Worm (Caenorhabditis elegans) whole organism, L4 larva: ENCODE results near the gene srh-216.

Experiments
- F10B5.3 ChIP-seq: sonication (generic microtip); optimal IDR thresholded peaks from 2 replicates; lab custom pipeline; 2016; ENCODE audit warnings: mild to moderate bottlenecking, missing genetic modification characterization, missing compliant biosample characterization
- Y105C5A.15 ChIP-seq: fragments of 200-800 bp; sonication (Bioruptor generic); IDR thresholded peaks from 2 replicates; pipeline ENCODE4 v1.3.6; 2022; ENCODE audit warnings: missing genetic modification characterization, missing compliant biosample characterization
- Y5F2A.4 ChIP-seq: fragments of 200-800 bp; sonication (Bioruptor generic); optimal IDR thresholded peaks from 2 replicates; lab custom pipeline; 2018; ENCODE audit warnings: mild to moderate bottlenecking, missing genetic modification characterization, missing compliant biosample characterization
- ZK546.5 ChIP-seq, 2 experiments: sonication (generic microtip); optimal IDR thresholded peaks; 2 replicates each; lab custom pipeline; 2017; ENCODE audit warnings: missing biosample characterization in 2 of 2, missing genetic modification characterization in 2 of 2
- aha-1 ChIP-seq: fragments of 150-350 bp; peaks from one replicate; lab custom pipeline; 2014; ENCODE audit warnings: missing biosample characterization, missing genetic modification characterization
- ceh-20 ChIP-seq: fragments of 200-800 bp; sonication (Bioruptor generic); IDR thresholded peaks from 2 replicates; pipeline ENCODE4 v1.3.6; 2022; ENCODE audit warnings: missing genetic modification reagents, missing genetic modification characterization, missing compliant biosample characterization
- ceh-32 ChIP-seq: sonication (generic microtip); optimal IDR thresholded peaks from 2 replicates; lab custom pipeline; 2016; ENCODE audit warnings: mild to moderate bottlenecking, missing genetic modification characterization, missing compliant biosample characterization; ENCODE audit not compliant: poor library complexity
- ceh-44 ChIP-seq: fragments of 200-800 bp; sonication (Bioruptor generic); IDR thresholded peaks from 2 replicates; pipeline ENCODE4 v1.3.6; 2022; ENCODE audit warnings: missing genetic modification reagents, missing genetic modification characterization, missing compliant biosample characterization
- ceh-62 ChIP-seq: sonication (generic microtip); optimal IDR thresholded peaks from 2 replicates; lab custom pipeline; 2017; ENCODE audit warnings: missing biosample characterization, missing genetic modification characterization
- ceh-82 ChIP-seq: sonication (generic microtip); optimal IDR thresholded peaks from 2 replicates; lab custom pipeline; 2017; ENCODE audit warnings: missing biosample characterization, missing genetic modification characterization
- dmd-9 ChIP-seq: fragments of 200-800 bp; sonication (Bioruptor generic); IDR thresholded peaks from 2 replicates; pipeline ENCODE4 v1.3.6; 2022; ENCODE audit warnings: missing genetic modification reagents, missing genetic modification characterization, missing compliant biosample characterization
- dpl-1 ChIP-seq: fragments of 150-350 bp; optimal IDR thresholded peaks from 2 replicates; lab custom pipeline; 2014; ENCODE audit warnings: missing biosample characterization, missing genetic modification reagents, missing genetic modification characterization
- dve-1 ChIP-seq: sonication (generic microtip); optimal IDR thresholded peaks from 2 replicates; lab custom pipeline; 2017; ENCODE audit warnings: antibody characterized with exemption, mild to moderate bottlenecking, missing genetic modification characterization, missing compliant biosample characterization; ENCODE audit not compliant: insufficient read depth
- egl-27 ChIP-seq: sonication (generic microtip); optimal IDR thresholded peaks from 3 replicates; lab custom pipeline; 2017; ENCODE audit warnings: missing biosample characterization, missing genetic modification reagents, missing genetic modification characterization
- egl-43 ChIP-seq: fragments of 200-800 bp; sonication (Bioruptor generic); IDR thresholded peaks from 2 replicates; pipeline ENCODE4 v1.3.6; 2022; ENCODE audit warnings: missing genetic modification reagents, missing genetic modification characterization, missing compliant biosample characterization
- fos-1 ChIP-seq: fragments of 150-350 bp; optimal IDR thresholded peaks from 2 replicates; lab custom pipeline; 2014; ENCODE audit warnings: missing biosample characterization, missing genetic modification characterization
- gei-8 ChIP-seq: fragments of 200-800 bp; sonication (Bioruptor generic); optimal IDR thresholded peaks from 2 replicates; lab custom pipeline; 2018; ENCODE audit warnings: mild to moderate bottlenecking, missing genetic modification characterization, missing compliant biosample characterization
- hif-1 ChIP-seq, 2 experiments: sonication (generic microtip); optimal IDR thresholded peaks; 2 replicates each; lab custom pipeline; 2016 to 2017; ENCODE audit warnings: missing compliant biosample characterization in 2 of 2, missing genetic modification characterization in 2 of 2, missing genetic modification reagents in 2 of 2, missing genotype in 2 of 2, mild to moderate bottlenecking in 1 of 2
- hlh-11 ChIP-seq: fragments of 200-800 bp; sonication (Bioruptor generic); optimal IDR thresholded peaks from 2 replicates; lab custom pipeline; 2018; ENCODE audit warnings: mild to moderate bottlenecking, missing genetic modification characterization, missing compliant biosample characterization
- lin-1 ChIP-seq: fragments of 200-800 bp; sonication (Bioruptor generic); IDR thresholded peaks from 2 replicates; pipeline ENCODE4 v1.3.6; 2022; ENCODE audit warnings: missing genetic modification reagents, missing genetic modification characterization, missing compliant biosample characterization
- lin-13 ChIP-seq: fragments of 150-350 bp; optimal IDR thresholded peaks from 2 replicates; lab custom pipeline; 2014; ENCODE audit warnings: missing biosample characterization, missing genetic modification reagents, missing genetic modification characterization
- lin-39 ChIP-seq: fragments of 150-350 bp; optimal IDR thresholded peaks from 2 replicates; lab custom pipeline; 2014; ENCODE audit warnings: missing biosample characterization, missing genetic modification reagents, missing genetic modification characterization
- mes-2 ChIP-seq: sonication (generic microtip); optimal IDR thresholded peaks from 2 replicates; lab custom pipeline; 2016; ENCODE audit warnings: missing genotype, mild to moderate bottlenecking, missing genetic modification characterization, missing compliant biosample characterization; ENCODE audit not compliant: poor library complexity, severe bottlenecking
- mxl-2 ChIP-seq: fragments of 200-800 bp; sonication (Bioruptor generic); conservative IDR thresholded peaks from 2 replicates; pipeline ENCODE4 v1.3.6; 2022; ENCODE audit warnings: missing genetic modification reagents, missing genetic modification characterization, missing compliant biosample characterization
- nhr-11 ChIP-seq: fragments of 150-350 bp; optimal IDR thresholded peaks from 2 replicates; lab custom pipeline; 2014; ENCODE audit warnings: missing biosample characterization, missing genetic modification characterization
- nhr-111 ChIP-seq: fragments of 200-800 bp; sonication (Bioruptor generic); optimal IDR thresholded peaks from 2 replicates; lab custom pipeline; 2018; ENCODE audit warnings: mild to moderate bottlenecking, missing genetic modification characterization, missing compliant biosample characterization
- nhr-76 ChIP-seq: fragments of 150-350 bp; optimal IDR thresholded peaks from 2 replicates; lab custom pipeline; 2014; ENCODE audit warnings: missing biosample characterization, missing genetic modification characterization
- nhr-77 ChIP-seq: fragments of 150-350 bp; optimal IDR thresholded peaks from 2 replicates; lab custom pipeline; 2014; ENCODE audit warnings: missing biosample characterization, missing genetic modification characterization
- rbr-2 ChIP-seq: sonication (generic microtip); optimal IDR thresholded peaks from 2 replicates; lab custom pipeline; 2016; ENCODE audit warnings: missing genotype, missing genetic modification characterization, missing compliant biosample characterization
- saeg-2 ChIP-seq: fragments of 200-800 bp; sonication (Bioruptor generic); IDR thresholded peaks from 2 replicates; pipeline ENCODE4 v1.3.6; 2022; ENCODE audit warnings: missing genetic modification reagents, missing genetic modification characterization, missing compliant biosample characterization
- skn-1 ChIP-seq: fragments of 150-350 bp; optimal IDR thresholded peaks from 2 replicates; lab custom pipeline; 2014; ENCODE audit warnings: missing biosample characterization, missing genetic modification characterization
- snpc-1.2 ChIP-seq: fragments of 200-800 bp; sonication (Bioruptor generic); IDR thresholded peaks from 2 replicates; pipeline ENCODE4 v1.3.6; 2022; ENCODE audit warnings: missing genetic modification reagents, missing genetic modification characterization, missing compliant biosample characterization
- spr-1 ChIP-seq: sonication (generic microtip); optimal IDR thresholded peaks from 2 replicates; lab custom pipeline; 2016; ENCODE audit warnings: mild to moderate bottlenecking, missing genetic modification characterization, missing compliant biosample characterization
- unc-130 ChIP-seq: sonication (generic microtip); optimal IDR thresholded peaks from 2 replicates; lab custom pipeline; 2016; ENCODE audit warnings: missing genetic modification reagents, missing genetic modification characterization, missing compliant biosample characterization
- unc-39 ChIP-seq: sonication (generic microtip); optimal IDR thresholded peaks from 2 replicates; lab custom pipeline; 2017; ENCODE audit warnings: missing biosample characterization, missing genetic modification characterization
- unc-62 ChIP-seq, 3 experiments: fragments of 150-350 bp in 1 of 3; sonication (generic microtip); optimal IDR thresholded peaks in 2 of 3; peaks in 1 of 3; 1 replicate in 1 of 3; 2 replicates in 2 of 3; lab custom pipeline; 2014 to 2017; ENCODE audit warnings: missing biosample characterization in 3 of 3, missing genetic modification characterization in 3 of 3, missing genetic modification reagents in 3 of 3, missing genotype in 1 of 3
- zfp-3 ChIP-seq: fragments of 200-800 bp; sonication (Bioruptor generic); conservative IDR thresholded peaks from 2 replicates; pipeline ENCODE4 v1.3.6; 2022; ENCODE audit warnings: missing genetic modification reagents, missing genetic modification characterization, missing compliant biosample characterization
- ztf-11 ChIP-seq: fragments of 150-350 bp; optimal IDR thresholded peaks from 2 replicates; lab custom pipeline; 2014; ENCODE audit warnings: missing biosample characterization, missing genetic modification characterization
- ztf-7 ChIP-seq: fragments of 150-350 bp; optimal IDR thresholded peaks from 2 replicates; lab custom pipeline; 2014; ENCODE audit warnings: missing biosample characterization, missing genetic modification characterization

srh-216 gene

DNA sequence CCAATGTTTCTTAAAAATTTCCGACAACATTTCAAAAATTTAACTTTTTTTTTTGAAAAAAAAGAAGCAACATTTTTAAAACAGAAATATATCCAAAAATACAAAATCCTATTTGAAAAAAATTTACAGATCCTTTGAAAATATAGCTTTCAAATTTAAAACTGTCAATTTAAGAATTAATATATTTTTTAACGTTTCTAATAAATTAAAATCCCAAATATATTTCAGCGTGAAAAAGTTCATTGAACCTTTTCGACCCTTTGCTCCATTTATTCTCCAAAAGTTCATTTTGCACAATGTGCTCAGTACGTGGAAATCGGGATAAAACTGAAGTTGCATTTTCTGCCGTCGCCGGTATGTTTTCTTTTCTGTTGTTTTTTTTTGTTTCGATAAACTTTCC, 5.5 kb upstream of the srh-216 start, which contains the start of gene phy-3:
phy-3 (plus strand) TSS at position 301 of the 400 bp plus-strand sequence.
- TF ChIP-seq unc-130 (no peak), ceh-32 (tag; lab: Kevin White, UChicago) (no peak), ceh-44 (GFP tag; lab: Robert Waterston, UW) (no peak), gei-8 (GFP tag; lab: Kevin White, UChicago) (no peak), skn-1 (tag; lab: Kevin White, UChicago) (no peak), unc-39 (tag; lab: Kevin White, UChicago) (no peak), hlh-11 (tag; lab: Kevin White, UChicago) (no peak), snpc-1.2 (GFP tag; lab: Robert Waterston, UW) (no peak), zfp-3 (GFP tag; lab: Robert Waterston, UW) (no peak), unc-62 (GFP tag; optimal IDR thresholded peaks at IDR 0.05 in 1 of 2; lab: Kevin White, UChicago) (no peak), unc-62 (tag; optimal IDR thresholded peaks at IDR 0.05; lab: Kevin White, UChicago) (no peak), nhr-11 (tag; lab: Kevin White, UChicago) (no peak), ztf-7 (no peak), rbr-2 (tag; lab: Kevin White, UChicago) (no peak), egl-27 (tag; lab: Kevin White, UChicago) (no peak), dmd-9 (GFP tag; lab: Robert Waterston, UW) (no peak), egl-43 (GFP tag; lab: Robert Waterston, UW) (no peak), nhr-76 (no peak), spr-1 (tag; lab: Kevin White, UChicago) (no peak)
- TF ChIP-seq, all 104 proteins: peak for 0

DNA sequence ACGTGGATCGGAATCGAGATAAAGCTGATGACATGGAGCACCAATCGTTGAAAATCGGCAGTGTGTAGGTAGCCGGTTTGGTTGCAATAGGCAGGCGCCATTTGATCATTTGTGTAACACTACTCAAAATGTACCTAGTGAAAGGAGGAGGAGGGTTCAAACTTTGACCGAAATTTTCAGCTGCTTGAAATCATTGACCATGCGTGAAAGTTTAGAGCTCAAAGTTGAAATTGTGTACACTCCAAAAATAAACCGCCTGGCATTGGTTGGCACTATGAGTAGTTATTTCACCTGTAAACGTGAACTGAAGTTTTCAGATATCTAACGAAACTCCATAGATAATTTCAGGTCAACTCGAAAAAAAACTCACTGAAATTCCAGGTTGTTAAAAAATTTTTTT, 4.5 kb upstream of the srh-216 start, which contains the start of gene srh-215:
srh-215 (minus strand) TSS at position 101 of the 400 bp plus-strand sequence.
- TF ChIP-seq mes-2 (tag; lab: Kevin White, UChicago) (no peak), Y5F2A.4 (GFP tag; lab: Kevin White, UChicago) (no peak), lin-1 (GFP tag; lab: Robert Waterston, UW) (no peak), ceh-82 (tag; lab: Kevin White, UChicago) (no peak), fos-1 (tag; lab: Kevin White, UChicago) (no peak), nhr-77 (no peak), dpl-1 (GFP tag; lab: Kevin White, UChicago) (no peak), Y105C5A.15 (no peak)

DNA sequence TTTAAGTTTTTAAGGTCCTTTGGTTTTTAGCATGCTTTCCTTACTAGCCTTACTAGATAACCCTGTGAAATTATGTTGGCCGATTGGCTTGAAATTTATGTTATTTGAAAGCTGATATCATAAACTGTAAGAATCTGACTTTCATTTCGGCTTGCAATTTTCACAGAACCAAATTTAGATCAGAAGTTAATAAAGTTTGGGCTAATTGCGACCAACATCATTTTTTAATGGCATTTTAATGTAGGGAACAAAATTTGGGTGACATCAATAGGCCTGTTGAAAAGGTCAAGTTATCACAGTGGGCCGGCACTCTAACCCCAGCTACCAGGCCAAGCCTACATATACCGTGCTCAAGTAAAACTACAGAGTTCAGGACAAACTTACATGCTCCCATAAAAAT, 3.9 kb upstream of the srh-216 start:
- TF ChIP-seq unc-62 (GFP tag; optimal IDR thresholded peaks at IDR 0.05 in 1 of 2; lab: Kevin White, UChicago) (peak in 1 of 2 experiments; percentile 93), unc-62 (tag; optimal IDR thresholded peaks at IDR 0.05; lab: Kevin White, UChicago) (no peak), ztf-11 (tag; lab: Kevin White, UChicago) (no peak), ZK546.5 (tag; optimal IDR thresholded peaks at IDR 0.05; lab: Kevin White, UChicago) (no peak)

DNA sequence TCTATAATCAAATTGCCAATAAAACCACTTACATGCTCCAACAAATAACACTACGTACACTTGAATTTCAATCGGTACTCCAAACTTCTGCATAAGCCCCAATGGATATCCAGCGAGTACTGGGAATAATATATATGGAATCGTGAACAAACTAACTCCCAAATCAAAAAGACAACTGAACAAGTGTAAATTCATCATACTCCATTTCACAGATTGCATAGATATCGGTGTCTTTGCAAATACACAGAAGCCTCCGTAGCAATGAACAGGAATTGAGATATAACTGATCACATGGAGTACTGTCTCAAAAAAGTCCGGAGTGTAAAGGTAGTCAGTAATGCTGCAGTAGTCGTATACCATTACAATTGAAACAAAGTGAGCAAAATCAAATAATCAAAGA, 2.0 kb upstream of the srh-216 start, which contains the start of gene srh-214:
srh-214 (minus strand) TSS at position 360 of the 400 bp plus-strand sequence.
- TF ChIP-seq nhr-111 (no peak), saeg-2 (GFP tag; lab: Robert Waterston, UW) (no peak), lin-13 (GFP tag; lab: Kevin White, UChicago) (no peak), mxl-2 (GFP tag; lab: Robert Waterston, UW) (no peak), ceh-62 (no peak), ztf-7 (no peak), aha-1 (tag; lab: Kevin White, UChicago) (peak; percentile 91)

DNA sequence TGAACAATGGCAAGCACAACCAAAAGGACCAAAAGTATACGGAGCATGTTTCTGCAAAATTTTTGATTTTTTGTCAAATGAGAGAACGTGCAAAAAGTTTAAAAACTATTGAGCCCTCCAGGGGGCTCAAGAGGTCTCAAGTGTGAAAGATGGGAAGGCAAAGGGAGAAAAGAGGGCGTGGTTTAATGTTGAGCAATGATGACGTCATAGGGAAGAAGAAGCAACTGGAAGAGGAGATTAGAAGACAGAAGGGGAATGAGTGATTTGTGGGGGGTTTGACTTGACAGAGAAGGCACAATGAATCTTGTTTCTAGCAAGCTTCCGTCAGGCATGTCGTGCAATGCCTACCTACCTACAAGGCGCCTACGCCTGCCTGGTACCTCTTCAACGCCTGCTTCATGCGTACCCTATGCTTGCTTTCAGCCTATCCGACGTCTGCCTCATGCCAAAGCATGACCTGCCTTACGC, 6.1 kb downstream of the srh-216 start, which contains the start of gene T20B3.14:
T20B3.14 (minus strand) TSS at position 51 of the 468 bp plus-strand sequence.
- 0 out of 2 replicates have a peak, but pooled peaks have one; percentile 46 for TF ChIP-seq ceh-20 (GFP tag; lab: Robert Waterston, UW)
- TF ChIP-seq dve-1 = no peak
- peak; percentile 63 for TF ChIP-seq aha-1 (tag; lab: Kevin White, UChicago)
- TF ChIP-seq lin-39 (tag; lab: Kevin White, UChicago) = no peak
- peak in 1 of 2 experiments; percentile 71 for TF ChIP-seq unc-62 (GFP tag; optimal IDR thresholded peaks at IDR 0.05 in 1 of 2; lab: Kevin White, UChicago)
- no peak for TF ChIP-seq unc-62 (tag; optimal IDR thresholded peaks at IDR 0.05; lab: Kevin White, UChicago)
- peak in 1 of 2 experiments; percentile 35 for TF ChIP-seq hif-1 (tag; optimal IDR thresholded peaks at IDR 0.05; lab: Kevin White, UChicago)
- no peak for TF ChIP-seq F10B5.3
